Worm (Caenorhabditis elegans) whole organism, young adult: ENCODE results near the gene fbxc-17.

Experiments used
- B0019.2 ChIP-seq: fragments of 200-800 bp; sonication (Bioruptor generic); conservative IDR thresholded peaks from 2 replicates; pipeline ENCODE4 v1.3.6; 2022; ENCODE audit warnings: missing genetic modification reagents, missing genetic modification characterization, missing compliant biosample characterization
- C06A6.2 ChIP-seq: fragments of 200-800 bp; sonication (Bioruptor generic); conservative IDR thresholded peaks from 2 replicates; pipeline ENCODE4 v1.3.6; 2022; ENCODE audit warnings: missing genetic modification characterization, missing compliant biosample characterization
- F37B4.10 ChIP-seq: fragments of 200-800 bp; sonication (Bioruptor generic); IDR thresholded peaks from 2 replicates; pipeline ENCODE4 v1.3.6; 2022; ENCODE audit warnings: missing genetic modification characterization, missing compliant biosample characterization
- F52B5.7 ChIP-seq: sonication (generic microtip); optimal IDR thresholded peaks from 2 replicates; lab custom pipeline; 2016; ENCODE audit warnings: mild to moderate bottlenecking, missing genetic modification characterization, missing compliant biosample characterization
- F55B11.4 ChIP-seq: sonication (generic microtip); optimal IDR thresholded peaks from 2 replicates; lab custom pipeline; 2016; ENCODE audit warnings: missing compliant biosample characterization, missing genetic modification characterization, borderline replicate concordance; ENCODE audit not compliant: insufficient read depth
- Y56A3A.18 ChIP-seq: fragments of 200-800 bp; sonication (Bioruptor generic); IDR thresholded peaks from 2 replicates; pipeline ENCODE4 v1.3.6; 2022; ENCODE audit warnings: missing genetic modification reagents, missing genetic modification characterization, missing compliant biosample characterization
- Y67H2A.10 ChIP-seq: fragments of 200-800 bp; sonication (Bioruptor generic); conservative IDR thresholded peaks from 2 replicates; pipeline ENCODE4 v1.3.6; 2022; ENCODE audit warnings: missing genetic modification reagents, missing genetic modification characterization, missing compliant biosample characterization
- Y79H2A.3 ChIP-seq: fragments of 200-800 bp; sonication (Bioruptor generic); conservative IDR thresholded peaks from 2 replicates; pipeline ENCODE4 v1.3.6; 2022; ENCODE audit warnings: missing genetic modification reagents, missing genetic modification characterization, missing compliant biosample characterization
- ZK185.1 ChIP-seq: sonication (generic microtip); optimal IDR thresholded peaks from 2 replicates; lab custom pipeline; 2016; ENCODE audit warnings: mild to moderate bottlenecking, missing genetic modification characterization, missing compliant biosample characterization; ENCODE audit not compliant: poor library complexity, severe bottlenecking
- athp-1 ChIP-seq: sonication (generic microtip); optimal IDR thresholded peaks from 2 replicates; lab custom pipeline; 2017; ENCODE audit warnings: mild to moderate bottlenecking, missing genetic modification characterization, missing compliant biosample characterization
- cebp-1 ChIP-seq, 2 experiments: fragments of 200-800 bp in 1 of 2; sonication (Bioruptor generic) in 1 of 2; sonication (generic microtip) in 1 of 2; IDR thresholded peaks in 1 of 2; optimal IDR thresholded peaks in 1 of 2; 2 replicates each; pipeline versions ENCODE4 v1.3.6 to Lab custom; 2017 to 2022; ENCODE audit warnings: missing compliant biosample characterization in 2 of 2, missing genetic modification characterization in 2 of 2, mild to moderate bottlenecking in 1 of 2, missing genetic modification reagents in 1 of 2, moderate library complexity in 1 of 2
- ceh-58 ChIP-seq: fragments of 200-800 bp; sonication (Bioruptor generic); IDR thresholded peaks from 2 replicates; pipeline ENCODE4 v1.3.6; 2022; ENCODE audit warnings: missing genetic modification characterization, missing compliant biosample characterization
- ceh-79 ChIP-seq: sonication (generic microtip); optimal IDR thresholded peaks from 2 replicates; lab custom pipeline; 2017; ENCODE audit warnings: mild to moderate bottlenecking, missing genetic modification characterization, missing compliant biosample characterization
- dox-1 ChIP-seq: fragments of 200-800 bp; sonication (Bioruptor generic); IDR thresholded peaks from 2 replicates; pipeline ENCODE4 v1.3.6; 2022; ENCODE audit warnings: missing genetic modification reagents, missing genetic modification characterization, missing compliant biosample characterization
- dpff-1 ChIP-seq: sonication (generic microtip); optimal IDR thresholded peaks from 2 replicates; lab custom pipeline; 2017; ENCODE audit warnings: mild to moderate bottlenecking, missing genetic modification characterization, missing compliant biosample characterization
- efl-1 ChIP-seq: fragments of 150-350 bp; optimal IDR thresholded peaks from 2 replicates; lab custom pipeline; 2014; ENCODE audit warnings: missing biosample characterization, missing genetic modification reagents, missing genetic modification characterization
- ets-4 ChIP-seq: fragments of 200-800 bp; sonication (Bioruptor generic); optimal IDR thresholded peaks from 2 replicates; lab custom pipeline; 2018; ENCODE audit warnings: mild to moderate bottlenecking, missing genetic modification characterization, missing compliant biosample characterization
- hlh-12 ChIP-seq: sonication (generic microtip); optimal IDR thresholded peaks from 2 replicates; lab custom pipeline; 2016; ENCODE audit warnings: missing genetic modification characterization, missing compliant biosample characterization
- hlh-26 ChIP-seq: fragments of 200-800 bp; sonication (Bioruptor generic); conservative IDR thresholded peaks from 2 replicates; pipeline ENCODE4 v1.3.6; 2022; ENCODE audit warnings: missing genetic modification reagents, missing genetic modification characterization, missing compliant biosample characterization
- hmg-1.2 ChIP-seq: fragments of 200-800 bp; sonication (Bioruptor generic); IDR thresholded peaks from 2 replicates; pipeline ENCODE4 v1.3.6; 2022; ENCODE audit warnings: missing genetic modification reagents, missing genetic modification characterization, missing compliant biosample characterization
- hmg-20 ChIP-seq: fragments of 200-800 bp; sonication (Bioruptor generic); IDR thresholded peaks from 2 replicates; pipeline ENCODE4 v1.3.6; 2022; ENCODE audit warnings: missing genetic modification reagents, missing genetic modification characterization, missing compliant biosample characterization
- lin-26 ChIP-seq: fragments of 200-800 bp; sonication (Bioruptor generic); IDR thresholded peaks from 2 replicates; pipeline ENCODE4 v1.3.6; 2022; ENCODE audit warnings: missing genetic modification reagents, missing genetic modification characterization, missing compliant biosample characterization
- lin-35 ChIP-seq, 3 experiments: fragments of 150-350 bp in 2 of 3; sonication (generic microtip) in 1 of 3; optimal IDR thresholded peaks; 2 replicates each; lab custom pipeline; 2014 to 2018; ENCODE audit warnings: missing biosample characterization in 3 of 3, missing genetic modification characterization in 3 of 3, missing genetic modification reagents in 3 of 3
- lsl-1 ChIP-seq: fragments of 200-800 bp; sonication (Bioruptor generic); optimal IDR thresholded peaks from 2 replicates; lab custom pipeline; 2018; ENCODE audit warnings: mild to moderate bottlenecking, missing genetic modification characterization, moderate library complexity, missing compliant biosample characterization
- madf-3 ChIP-seq: fragments of 200-800 bp; sonication (Bioruptor generic); IDR thresholded peaks from 2 replicates; pipeline ENCODE4 v1.3.6; 2022; ENCODE audit warnings: missing genetic modification reagents, missing genetic modification characterization, missing compliant biosample characterization
- mel-28 ChIP-seq: sonication (generic microtip); optimal IDR thresholded peaks from 2 replicates; lab custom pipeline; 2016; ENCODE audit warnings: borderline replicate concordance, mild to moderate bottlenecking, missing genetic modification characterization, missing compliant biosample characterization
- nfya-1 ChIP-seq: sonication (generic microtip); optimal IDR thresholded peaks from 2 replicates; lab custom pipeline; 2017; ENCODE audit warnings: antibody characterized with exemption, missing compliant biosample characterization, missing genetic modification characterization, borderline replicate concordance; ENCODE audit not compliant: insufficient read depth
- nhr-179 ChIP-seq: sonication (generic microtip); optimal IDR thresholded peaks from 2 replicates; lab custom pipeline; 2016; ENCODE audit warnings: mild to moderate bottlenecking, missing genetic modification characterization, missing compliant biosample characterization
- nhr-80 ChIP-seq: sonication (generic microtip); optimal IDR thresholded peaks from 2 replicates; lab custom pipeline; 2016; ENCODE audit warnings: missing genetic modification characterization, missing compliant biosample characterization
- nhr-90 ChIP-seq: sonication (generic microtip); optimal IDR thresholded peaks from 2 replicates; lab custom pipeline; 2016; ENCODE audit warnings: missing genotype, mild to moderate bottlenecking, missing genetic modification characterization, missing compliant biosample characterization
- pha-4 ChIP-seq: fragments of 150-350 bp; sonication (generic microtip); optimal IDR thresholded peaks from 2 replicates; lab custom pipeline; 2014; ENCODE audit warnings: missing biosample characterization, missing genetic modification reagents, missing genetic modification characterization
- rcor-1 ChIP-seq: fragments of 200-800 bp; sonication (Bioruptor generic); IDR thresholded peaks from 2 replicates; pipeline ENCODE4 v1.3.6; 2022; ENCODE audit warnings: missing genetic modification reagents, missing genetic modification characterization, missing compliant biosample characterization
- snpc-3.4 ChIP-seq: sonication (generic microtip); optimal IDR thresholded peaks from 2 replicates; lab custom pipeline; 2017; ENCODE audit warnings: missing genetic modification characterization, mild to moderate bottlenecking, missing compliant biosample characterization, antibody characterized with exemption, moderate library complexity, missing genotype, missing genetic modification reagents
- somi-1 ChIP-seq: fragments of 200-800 bp; sonication (Bioruptor generic); optimal IDR thresholded peaks from 2 replicates; lab custom pipeline; 2018; ENCODE audit warnings: mild to moderate bottlenecking, missing genetic modification characterization, missing compliant biosample characterization
- sptf-2 ChIP-seq: fragments of 200-800 bp; sonication (Bioruptor generic); optimal IDR thresholded peaks from 2 replicates; lab custom pipeline; 2018; ENCODE audit warnings: mild to moderate bottlenecking, missing genetic modification characterization, missing compliant biosample characterization
- tbx-9 ChIP-seq: sonication (generic microtip); optimal IDR thresholded peaks from 2 replicates; lab custom pipeline; 2016; ENCODE audit warnings: borderline replicate concordance, missing genetic modification characterization, inconsistent platforms, missing compliant biosample characterization
- unc-130 ChIP-seq: sonication (generic microtip); optimal IDR thresholded peaks from 2 replicates; lab custom pipeline; 2016; ENCODE audit warnings: missing genetic modification reagents, missing genetic modification characterization, missing compliant biosample characterization
- xnd-1 ChIP-seq: sonication (generic microtip); optimal IDR thresholded peaks from 2 replicates; lab custom pipeline; 2016; ENCODE audit warnings: missing genotype, missing genetic modification reagents, missing genetic modification characterization, missing compliant biosample characterization
- zfh-2 ChIP-seq: fragments of 200-800 bp; sonication (Bioruptor generic); conservative IDR thresholded peaks from 2 replicates; pipeline ENCODE4 v1.3.6; 2022; ENCODE audit warnings: missing genetic modification reagents, missing genetic modification characterization, missing compliant biosample characterization
- ztf-6 ChIP-seq: fragments of 200-800 bp; sonication (Bioruptor generic); IDR thresholded peaks from 2 replicates; pipeline ENCODE4 v1.3.6; 2022; ENCODE audit warnings: missing genetic modification reagents, missing genetic modification characterization, missing compliant biosample characterization

fbxc-17 gene

DNA sequence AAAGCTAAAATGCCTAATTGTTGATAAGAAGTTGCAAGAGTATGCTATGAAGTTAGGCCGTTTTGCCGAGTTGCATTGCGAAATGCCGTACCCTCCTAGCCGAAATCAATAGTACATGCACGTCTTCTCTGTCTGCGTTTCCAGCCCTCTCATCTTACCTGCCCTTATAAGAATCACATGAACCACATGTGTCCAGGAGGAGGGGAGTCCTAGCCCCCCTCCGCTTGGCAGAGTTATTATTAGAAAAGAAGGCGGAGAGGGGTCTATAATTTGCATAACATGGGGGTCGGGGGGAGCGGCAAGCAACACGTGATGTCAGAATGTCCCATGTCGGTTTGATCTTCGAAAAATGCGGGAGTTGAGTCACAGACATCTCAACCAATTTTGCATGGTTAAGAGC lies 26.0 kb downstream of the fbxc-17 start:
- TF ChIP-seq rcor-1 (GFP tag; lab: Robert Waterston, UW) (no peak), sptf-2 (GFP tag; lab: Kevin White, UChicago) (no peak), zfh-2 (GFP tag; lab: Robert Waterston, UW) (0 out of 2 replicates have a peak, but pooled peaks have one; percentile 5), dox-1 (no peak)

ce11 chrII:950374-950773 lies 28.7 kb downstream of the fbxc-17 start:
- TF ChIP-seq Y56A3A.18 (GFP tag; lab: Robert Waterston, UW): no peak
- no peak for TF ChIP-seq efl-1 (GFP tag; lab: Kevin White, UChicago)
- no peak for TF ChIP-seq hlh-12
- TF ChIP-seq nhr-179 (tag; lab: Kevin White, UChicago): no peak
- TF ChIP-seq F55B11.4 (tag; lab: Kevin White, UChicago): no peak
- TF ChIP-seq F37B4.10 (GFP tag; lab: Robert Waterston, UW): no peak
- no peak for TF ChIP-seq unc-130 (GFP tag; lab: Kevin White, UChicago)
- no peak for TF ChIP-seq ztf-6 (GFP tag; lab: Robert Waterston, UW)
- TF ChIP-seq pha-4 (tag; lab: Kevin White, UChicago): no peak
- no peak for TF ChIP-seq athp-1 (tag; lab: Kevin White, UChicago)
- TF ChIP-seq cebp-1 (GFP tag; IDR thresholded peaks at IDR 0.05; lab: Robert Waterston, UW): peak; percentile 68
- TF ChIP-seq cebp-1 (tag; optimal IDR thresholded peaks at IDR 0.05; lab: Kevin White, UChicago): peak; percentile 91
- TF ChIP-seq ZK185.1 (tag; lab: Kevin White, UChicago): no peak
- TF ChIP-seq mel-28: no peak
- no peak for TF ChIP-seq dpff-1
- TF ChIP-seq ets-4 (GFP tag; lab: Kevin White, UChicago): no peak
- 0 out of 2 replicates have a peak, but pooled peaks have one; percentile 41 for TF ChIP-seq madf-3
- TF ChIP-seq tbx-9 (tag; lab: Kevin White, UChicago): no peak

ce11 chrII:948091-948490 lies 30.9 kb downstream of the fbxc-17 start, which contains the start of gene fbxc-32:
TSS of gene fbxc-32 (minus strand) at chrII:948191.
- TF ChIP-seq nhr-90 (no peak), F52B5.7 (tag; lab: Kevin White, UChicago) (no peak), somi-1 (GFP tag; lab: Kevin White, UChicago) (no peak), lsl-1 (GFP tag; lab: Kevin White, UChicago) (no peak), snpc-3.4 (no peak), B0019.2 (GFP tag; lab: Robert Waterston, UW) (no peak), hmg-20 (GFP tag; lab: Robert Waterston, UW) (no peak), Y79H2A.3 (no peak), F37B4.10 (GFP tag; lab: Robert Waterston, UW) (no peak), nfya-1 (tag; lab: Kevin White, UChicago) (no peak)

DNA sequence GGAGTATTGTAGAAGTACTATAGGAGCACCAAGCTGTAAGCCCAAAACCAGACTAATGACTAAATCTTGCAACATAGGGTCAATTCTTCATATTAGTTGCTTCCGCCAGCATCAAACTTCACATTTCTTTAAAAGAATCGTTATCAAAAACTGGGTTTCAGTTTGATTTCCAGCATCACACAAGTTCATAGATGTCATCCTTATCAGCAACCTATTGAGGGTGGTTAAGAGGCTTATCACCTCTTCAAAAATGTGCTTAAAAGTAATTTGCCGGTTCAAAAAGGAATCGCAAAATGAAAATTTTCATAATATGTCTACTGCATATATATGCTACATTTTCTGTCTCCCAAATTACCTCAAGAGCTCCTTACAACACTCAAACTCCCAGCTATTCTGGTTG lies 35.3 kb downstream of the fbxc-17 start, which contains the start of gene clec-43:
TSS of gene clec-43 (plus strand) at position 294 of the 400 bp plus-strand sequence.
- TF ChIP-seq Y56A3A.18 (GFP tag; lab: Robert Waterston, UW) (no peak), mel-28 (no peak), xnd-1 (no peak), ceh-58 (no peak), Y67H2A.10 (GFP tag; lab: Robert Waterston, UW) (no peak), F37B4.10 (GFP tag; lab: Robert Waterston, UW) (0 out of 2 replicates have a peak, but pooled peaks have one; percentile 23), C06A6.2 (GFP tag; lab: Robert Waterston, UW) (no peak), ceh-79 (tag; lab: Kevin White, UChicago) (no peak), hmg-1.2 (GFP tag; lab: Robert Waterston, UW) (no peak), lin-35 (GFP tag; optimal IDR thresholded peaks at IDR 0.05; lab: Kevin White, UChicago) (no peak), F52B5.7 (tag; lab: Kevin White, UChicago) (no peak), lin-26 (GFP tag; lab: Robert Waterston, UW) (no peak), nhr-80 (tag; lab: Kevin White, UChicago) (peak; percentile 70), hlh-26 (GFP tag; lab: Robert Waterston, UW) (no peak), cebp-1 (GFP tag; IDR thresholded peaks at IDR 0.05; lab: Robert Waterston, UW) (no peak), cebp-1 (tag; optimal IDR thresholded peaks at IDR 0.05; lab: Kevin White, UChicago) (no peak)
